Fruit fly (Drosophila melanogaster) whole organism, embryonic: ENCODE data around the gene CG6005.

Experiments
- C15 ChIP-seq: fragments of 200-800 bp; sonication (Bioruptor generic); IDR thresholded peaks from 3 replicates; pipeline ENCODE4 v1.3.6; 2022; ENCODE audit warnings: missing biosample characterization, missing genetic modification characterization
- CG10209 ChIP-seq: fragments of 200-800 bp; sonication (Bioruptor generic); optimal IDR thresholded peaks from 3 replicates; lab custom pipeline; 2017; ENCODE audit warnings: missing biosample characterization, mild to moderate bottlenecking, missing genetic modification characterization, missing genetic modification reagents
- CG10979 ChIP-seq: fragments of 200-800 bp; sonication (Bioruptor generic); optimal IDR thresholded peaks from 2 replicates; lab custom pipeline; 2018; ENCODE audit warnings: missing biosample characterization, mild to moderate bottlenecking, missing genetic modification characterization, moderate library complexity
- CG11398 ChIP-seq: fragments of 200-800 bp; sonication (Bioruptor generic); optimal IDR thresholded peaks from 2 replicates; lab custom pipeline; 2016; ENCODE audit warnings: missing biosample characterization, missing genetic modification characterization
- CG12219 ChIP-seq: fragments of 200-800 bp; sonication (Bioruptor generic); optimal IDR thresholded peaks from 3 replicates; lab custom pipeline; 2018; ENCODE audit warnings: missing biosample characterization, mild to moderate bottlenecking, missing genetic modification characterization
- CG12299 ChIP-seq: fragments of 200-800 bp; sonication (Bioruptor generic); optimal IDR thresholded peaks from 2 replicates; lab custom pipeline; 2018; ENCODE audit warnings: missing biosample characterization, mild to moderate bottlenecking, missing genetic modification characterization
- CG13624 ChIP-seq: fragments of 200-800 bp; sonication (Bioruptor generic); optimal IDR thresholded peaks from 2 replicates; lab custom pipeline; 2016; ENCODE audit warnings: missing biosample characterization, missing genetic modification characterization
- CG16863 ChIP-seq: fragments of 200-800 bp; sonication (Bioruptor generic); optimal IDR thresholded peaks from 3 replicates; lab custom pipeline; 2016; ENCODE audit warnings: missing biosample characterization, missing genetic modification characterization
- CG17829 ChIP-seq: fragments of 200-800 bp; optimal IDR thresholded peaks from 2 replicates; lab custom pipeline; 2019; ENCODE audit warnings: missing biosample characterization, mild to moderate bottlenecking, missing genetic modification characterization, moderate library complexity
- CG18262 ChIP-seq: fragments of 200-800 bp; optimal IDR thresholded peaks from 3 replicates; lab custom pipeline; 2019; ENCODE audit warnings: missing biosample characterization, mild to moderate bottlenecking, missing genetic modification characterization, moderate library complexity
- CG2202 ChIP-seq: fragments of 200-800 bp; sonication (Bioruptor generic); optimal IDR thresholded peaks from 2 replicates; lab custom pipeline; 2018; ENCODE audit warnings: missing biosample characterization, mild to moderate bottlenecking, missing genetic modification characterization
- CG2678 ChIP-seq: fragments of 200-800 bp; sonication (Bioruptor generic); optimal IDR thresholded peaks from 3 replicates; lab custom pipeline; 2019; ENCODE audit warnings: missing biosample characterization, mild to moderate bottlenecking, missing genetic modification characterization, moderate library complexity
- CG2889 ChIP-seq: fragments of 200-800 bp; sonication (Bioruptor generic); IDR thresholded peaks from 3 replicates; pipeline ENCODE4 v1.3.6; 2022; ENCODE audit warnings: missing biosample characterization, missing genetic modification characterization
- CG30431 ChIP-seq: fragments of 200-800 bp; sonication (Bioruptor generic); optimal IDR thresholded peaks from 2 replicates; lab custom pipeline; 2017; ENCODE audit warnings: missing biosample characterization, missing genetic modification characterization
- CG31441 ChIP-seq: fragments of 200-800 bp; sonication (Bioruptor generic); IDR thresholded peaks from 2 replicates; pipeline ENCODE4 v1.3.6; 2022; ENCODE audit warnings: missing biosample characterization, missing genetic modification characterization
- CG3281 ChIP-seq: fragments of 200-800 bp; sonication (Bioruptor generic); optimal IDR thresholded peaks from 3 replicates; lab custom pipeline; 2017; ENCODE audit warnings: missing biosample characterization, mild to moderate bottlenecking, missing genetic modification characterization
- CG33557 ChIP-seq: fragments of 200-800 bp; sonication (Bioruptor generic); optimal IDR thresholded peaks from 2 replicates; lab custom pipeline; 2019; ENCODE audit warnings: missing biosample characterization, mild to moderate bottlenecking, missing genetic modification characterization, moderate library complexity
- CG6813 ChIP-seq: fragments of 200-800 bp; sonication (Bioruptor generic); optimal IDR thresholded peaks from 2 replicates; lab custom pipeline; 2017; ENCODE audit warnings: missing biosample characterization, missing genetic modification characterization, mild to moderate bottlenecking, moderate library complexity, missing genetic modification reagents
- CG7786 ChIP-seq: fragments of 200-800 bp; sonication (Bioruptor generic); optimal IDR thresholded peaks from 2 replicates; lab custom pipeline; 2016; ENCODE audit warnings: missing biosample characterization, missing genetic modification characterization
- CG7839 ChIP-seq: fragments of 200-800 bp; sonication (Bioruptor generic); optimal IDR thresholded peaks from 3 replicates; lab custom pipeline; 2018; ENCODE audit warnings: missing biosample characterization, mild to moderate bottlenecking, missing genetic modification characterization, moderate library complexity
- CG7963 ChIP-seq: fragments of 200-800 bp; sonication (Bioruptor generic); IDR thresholded peaks from 3 replicates; pipeline ENCODE4 v1.3.6; 2022; ENCODE audit warnings: missing biosample characterization, missing genetic modification characterization; ENCODE audit not compliant: partially characterized antibody
- CTCF ChIP-seq: fragments of 200-800 bp; sonication (Bioruptor generic); optimal IDR thresholded peaks from 2 replicates; lab custom pipeline; 2017; ENCODE audit warnings: missing biosample characterization, mild to moderate bottlenecking, missing genetic modification characterization, moderate library complexity
- Camta ChIP-seq: fragments of 200-800 bp; sonication (Bioruptor generic); optimal IDR thresholded peaks from 2 replicates; lab custom pipeline; 2016; ENCODE audit warnings: missing biosample characterization, missing genetic modification characterization
- Dll ChIP-seq: fragments of 200-800 bp; sonication (Bioruptor generic); IDR thresholded peaks from 4 replicates; pipeline ENCODE4 v1.3.6; 2022; ENCODE audit warnings: missing biosample characterization, missing genetic modification characterization; ENCODE audit not compliant: partially characterized antibody
- Dp ChIP-seq: fragments of 200-800 bp; sonication (Bioruptor generic); optimal IDR thresholded peaks from 2 replicates; lab custom pipeline; 2018; ENCODE audit warnings: missing biosample characterization, mild to moderate bottlenecking, missing genetic modification characterization, moderate library complexity
- Fer3 ChIP-seq: fragments of 200-800 bp; sonication (Bioruptor generic); optimal IDR thresholded peaks from 2 replicates; lab custom pipeline; 2018; ENCODE audit warnings: missing biosample characterization, mild to moderate bottlenecking, missing genetic modification characterization, moderate library complexity
- Hr51 ChIP-seq, 2 experiments: fragments of 200-800 bp; sonication (Bioruptor generic); optimal IDR thresholded peaks; 2 replicates in 1 of 2; 3 replicates in 1 of 2; lab custom pipeline; 2016 to 2018; ENCODE audit warnings: missing biosample characterization in 2 of 2, missing genetic modification characterization in 2 of 2, mild to moderate bottlenecking in 1 of 2, moderate library complexity in 1 of 2
- Lhr ChIP-seq: fragments of 200-800 bp; sonication (Bioruptor generic); optimal IDR thresholded peaks from 3 replicates; lab custom pipeline; 2017; ENCODE audit warnings: mild to moderate bottlenecking, missing biosample characterization, missing genetic modification reagents, missing genetic modification characterization
- Max ChIP-seq: fragments of 200-800 bp; sonication (Bioruptor generic); optimal IDR thresholded peaks from 2 replicates; lab custom pipeline; 2016; ENCODE audit warnings: missing biosample characterization, mild to moderate bottlenecking, missing genetic modification characterization
- Pdp1 ChIP-seq, 2 experiments: fragments of 200-800 bp; sonication (Bioruptor generic); optimal IDR thresholded peaks; 3 replicates each; lab custom pipeline; 2016; ENCODE audit warnings: missing biosample characterization in 2 of 2, missing genetic modification characterization in 2 of 2, mild to moderate bottlenecking in 1 of 2, moderate library complexity in 1 of 2
- Ptx1 ChIP-seq: fragments of 200-800 bp; sonication (Bioruptor generic); IDR thresholded peaks from 2 replicates; pipeline ENCODE4 v1.3.6; 2022; ENCODE audit warnings: missing biosample characterization, missing genetic modification characterization
- crol ChIP-seq: fragments of 200-800 bp; sonication (Bioruptor generic); IDR thresholded peaks from 2 replicates; pipeline ENCODE4 v1.3.6; 2022; ENCODE audit warnings: missing biosample characterization, missing genetic modification characterization
- danr ChIP-seq: fragments of 200-800 bp; sonication (Bioruptor generic); IDR thresholded peaks from 2 replicates; pipeline ENCODE4 v1.3.6; 2022; ENCODE audit warnings: missing biosample characterization, missing genetic modification characterization
- dmrt99B ChIP-seq: fragments of 200-800 bp; sonication (Bioruptor generic); optimal IDR thresholded peaks from 2 replicates; lab custom pipeline; 2018; ENCODE audit warnings: missing biosample characterization, mild to moderate bottlenecking, missing genetic modification characterization, moderate library complexity
- ewg ChIP-seq: fragments of 200-800 bp; sonication (Bioruptor generic); optimal IDR thresholded peaks from 3 replicates; lab custom pipeline; 2017; ENCODE audit warnings: mild to moderate bottlenecking, missing biosample characterization, missing genetic modification reagents, missing genetic modification characterization
- fd96Cb ChIP-seq: fragments of 200-800 bp; sonication (Bioruptor generic); optimal IDR thresholded peaks from 2 replicates; lab custom pipeline; 2018; ENCODE audit warnings: missing biosample characterization, mild to moderate bottlenecking, missing genetic modification characterization, moderate library complexity
- gcm ChIP-seq: fragments of 200-800 bp; sonication (Bioruptor generic); optimal IDR thresholded peaks from 2 replicates; lab custom pipeline; 2019; ENCODE audit warnings: missing biosample characterization, mild to moderate bottlenecking, missing genetic modification characterization, moderate library complexity
- gem ChIP-seq: fragments of 200-800 bp; sonication (Bioruptor generic); optimal IDR thresholded peaks from 2 replicates; lab custom pipeline; 2019; ENCODE audit warnings: missing biosample characterization, mild to moderate bottlenecking, missing genetic modification characterization, moderate library complexity
- gsb-n ChIP-seq: fragments of 200-800 bp; sonication (Bioruptor generic); optimal IDR thresholded peaks from 3 replicates; lab custom pipeline; 2018; ENCODE audit warnings: missing biosample characterization, mild to moderate bottlenecking, missing genetic modification characterization
- ind ChIP-seq: fragments of 200-800 bp; sonication (Bioruptor generic); optimal IDR thresholded peaks from 3 replicates; lab custom pipeline; 2016; ENCODE audit warnings: missing biosample characterization, missing genetic modification characterization
- jumu ChIP-seq: fragments of 200-800 bp; sonication (Bioruptor generic); optimal IDR thresholded peaks from 3 replicates; lab custom pipeline; 2016; ENCODE audit warnings: missing biosample characterization, missing genetic modification characterization
- lov ChIP-seq, 2 experiments: fragments of 200-800 bp in 1 of 2; fragments of >200 bp in 1 of 2; sonication (Bioruptor generic) in 1 of 2; IDR thresholded peaks in 1 of 2; optimal IDR thresholded peaks in 1 of 2; 2 replicates in 1 of 2; 3 replicates in 1 of 2; pipeline versions ENCODE4 v1.3.6 to Lab custom; 2017 to 2022; ENCODE audit warnings: missing biosample characterization in 1 of 2, missing genetic modification characterization in 1 of 2
- repo ChIP-seq: fragments of 200-800 bp; sonication (Bioruptor generic); optimal IDR thresholded peaks from 2 replicates; lab custom pipeline; 2016; ENCODE audit warnings: missing biosample characterization, missing genetic modification characterization
- row ChIP-seq: fragments of 200-800 bp; sonication (Bioruptor generic); IDR thresholded peaks from 3 replicates; pipeline ENCODE4 v1.3.6; 2022; ENCODE audit warnings: missing biosample characterization, missing genetic modification characterization
- tio ChIP-seq: fragments of 200-800 bp; sonication (Bioruptor generic); optimal IDR thresholded peaks from 2 replicates; lab custom pipeline; 2017; ENCODE audit warnings: missing biosample characterization, missing genetic modification characterization, inconsistent platforms
- trem ChIP-seq: fragments of 200-800 bp; optimal IDR thresholded peaks from 3 replicates; lab custom pipeline; 2019; ENCODE audit warnings: missing biosample characterization, mild to moderate bottlenecking, missing genetic modification characterization, moderate library complexity
- unpg ChIP-seq: fragments of 200-800 bp; sonication (Bioruptor generic); optimal IDR thresholded peaks from 3 replicates; lab custom pipeline; 2018; ENCODE audit warnings: missing biosample characterization, mild to moderate bottlenecking, missing genetic modification characterization, moderate library complexity
- zen2 ChIP-seq: fragments of 200-800 bp; sonication (Bioruptor generic); IDR thresholded peaks from 3 replicates; pipeline ENCODE4 v1.3.6; 2022; ENCODE audit warnings: missing biosample characterization, missing genetic modification characterization; ENCODE audit not compliant: partially characterized antibody

Gene CG6005

dm6 chr3R:18995556-18996272 lies 28.1 kb downstream of the CG6005 start (continued):
- TF ChIP-seq row (GFP tag; lab: Robert Waterston, UW): peak; percentile 84
- peak; percentile 88 for TF ChIP-seq CG18262 (tag; lab: Kevin White, UChicago)
- TF ChIP-seq Max: peak; percentile 73
- peak; percentile 39 for TF ChIP-seq CG11398
- TF ChIP-seq CG33557 (GFP tag; lab: Kevin White, UChicago): peak; percentile 17
- TF ChIP-seq CG17829: peak; percentile 86
- TF ChIP-seq Pdp1 (GFP tag; optimal IDR thresholded peaks at IDR 0.05; lab: Kevin White, UChicago): peak; percentile 44 to 52
- TF ChIP-seq CG31441 (GFP tag; lab: Robert Waterston, UW): peak; percentile 90
- peak; percentile 69 for TF ChIP-seq CG12219 (GFP tag; lab: Kevin White, UChicago)
- peak; percentile 61 for TF ChIP-seq Fer3
- TF ChIP-seq CG7786: peak; percentile 27
- TF ChIP-seq CG13624: no peak
- peak; percentile 74 for TF ChIP-seq gsb-n (tag; lab: Kevin White, UChicago)
- TF ChIP-seq CG6813 (GFP tag; lab: Kevin White, UChicago): peak; percentile 54
- TF ChIP-seq CG30431 (GFP tag; lab: Kevin White, UChicago): peak; percentile 56
- TF ChIP-seq Lhr (GFP tag; lab: Kevin White, UChicago): peak; percentile 68
- TF ChIP-seq CG2678 (tag; lab: Kevin White, UChicago): peak; percentile 83
- TF ChIP-seq ewg: peak; percentile 77
- TF ChIP-seq CG12299: peak; percentile 30
- TF ChIP-seq lov (optimal IDR thresholded peaks at IDR 0.05; lab: Kevin White, UChicago): no peak
- TF ChIP-seq lov (GFP tag; IDR thresholded peaks at IDR 0.05; lab: Robert Waterston, UW): peak; percentile 82
- no peak for TF ChIP-seq CTCF (GFP tag; lab: Kevin White, UChicago)
- TF ChIP-seq Dp (GFP tag; lab: Kevin White, UChicago): no peak
- TF ChIP-seq repo (GFP tag; lab: Kevin White, UChicago): peak; percentile 34
- peak; percentile 76 for TF ChIP-seq Camta (GFP tag; lab: Kevin White, UChicago)
- peak; percentile 75 for TF ChIP-seq gcm (GFP tag; lab: Kevin White, UChicago)
- TF ChIP-seq C15 (GFP tag; lab: Robert Waterston, UW): no peak
- peak; percentile 85 for TF ChIP-seq unpg (GFP tag; lab: Kevin White, UChicago)
- no peak for TF ChIP-seq zen2 (GFP tag; lab: Robert Waterston, UW)
- TF ChIP-seq Ptx1: peak; percentile 82
- peak; percentile 12 to 88 for TF ChIP-seq Hr51 (GFP tag; optimal IDR thresholded peaks at IDR 0.05; lab: Kevin White, UChicago)
- peak; percentile 36 for TF ChIP-seq jumu (GFP tag; lab: Kevin White, UChicago)
- TF ChIP-seq CG10979 (tag; lab: Kevin White, UChicago): peak; percentile 91
- 0 out of 3 replicates have a peak, but pooled peaks have one; percentile 37 for TF ChIP-seq CG2889
- TF ChIP-seq fd96Cb (tag; lab: Kevin White, UChicago): peak; percentile 87
- no peak for TF ChIP-seq crol (GFP tag; lab: Robert Waterston, UW)
- peak; percentile 71 for TF ChIP-seq CG10209 (GFP tag; lab: Kevin White, UChicago)
- TF ChIP-seq danr (GFP tag; lab: Robert Waterston, UW): peak; percentile 73
- peak; percentile 63 for TF ChIP-seq ind (GFP tag; lab: Kevin White, UChicago)
- TF ChIP-seq gem (tag; lab: Kevin White, UChicago): peak; percentile 89
- TF ChIP-seq CG3281 (GFP tag; lab: Kevin White, UChicago): peak; percentile 23
- TF ChIP-seq dmrt99B (tag; lab: Kevin White, UChicago): peak; percentile 91
- TF ChIP-seq Dll: no peak
- peak; percentile 83 for TF ChIP-seq CG7839 (tag; lab: Kevin White, UChicago)
- TF ChIP-seq CG16863 (GFP tag; lab: Kevin White, UChicago): peak; percentile 68
- TF ChIP-seq CG2202: peak; percentile 57
- no peak for TF ChIP-seq CG7963
- TF ChIP-seq trem: peak; percentile 61
- TF ChIP-seq tio (GFP tag; lab: Kevin White, UChicago): peak; percentile 49
